Fruit fly (Drosophila melanogaster) S2 (cell line): ENCODE measurements around the gene CG7182.

Source experiments
- CG8478 ChIP-seq: fragments of >200 bp; optimal IDR thresholded peaks from 2 replicates; lab custom pipeline; 2018
- CTCF ChIP-seq, 2 experiments: fragments of >200 bp; optimal IDR thresholded peaks; 2 replicates each; lab custom pipeline; 2018

- TF ChIP-seq CG8478 (lab: Kevin White, UChicago) = no peak
- TF ChIP-seq CTCF (optimal IDR thresholded peaks at IDR 0.05; lab: Kevin White, UChicago) = no peak
Observed at dm6 chr3L:8372035-8372434, 25.9 kb upstream of the CG7182 start, which contains the start of gene ImpE1.
